Fruit fly (Drosophila melanogaster): ENCODE measurements around the gene DIP-iota.
A peak's percentile ranks its signal among the peaks of the same experiment; 100 is the strongest.

Gene DIP-iota

DNA sequence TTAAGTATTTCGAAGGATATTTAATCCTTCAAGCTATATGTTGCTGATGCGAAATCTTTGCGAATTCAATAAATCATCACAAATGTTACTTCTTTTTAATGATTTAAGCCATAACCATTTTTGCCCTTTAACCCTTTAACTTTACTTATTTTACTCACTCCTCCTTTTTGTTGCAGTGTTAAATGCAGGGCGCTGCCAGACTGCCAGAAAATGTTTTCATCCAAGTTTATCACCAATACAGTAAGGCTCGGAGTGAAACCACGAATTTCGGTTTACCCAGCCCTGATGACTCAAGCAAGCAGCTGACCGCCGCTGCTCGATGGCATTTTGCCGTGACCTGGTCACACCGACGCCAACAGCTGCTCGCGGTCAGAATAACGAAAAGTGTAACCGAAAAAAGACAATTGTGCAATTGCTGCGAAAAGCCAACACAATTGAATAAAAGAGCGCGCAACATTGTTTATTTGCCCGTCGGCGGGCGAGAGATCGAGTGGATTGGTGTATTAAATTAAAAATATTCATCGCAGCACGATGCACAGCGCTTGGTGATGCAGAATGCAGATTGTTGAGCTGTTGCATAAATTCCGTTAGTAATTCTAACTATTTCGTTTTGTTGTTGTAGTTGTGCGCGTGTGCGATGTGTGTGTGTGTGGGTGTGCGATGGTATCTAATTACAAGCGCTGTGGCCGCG, 10.7 kb downstream of the DIP-iota start, which contains the start of gene CG11050 (continued):
- TF ChIP-seq CG6272 (GFP tag; IDR thresholded peaks at IDR 0.05) (peak; percentile 52; the same call in 1 of the 2 replicates), Nf-YB (GFP tag; optimal IDR thresholded peaks at IDR 0.05) (peak; percentile 45), CG12155 (GFP tag; optimal IDR thresholded peaks at IDR 0.05) (peak; percentile 73), hth (optimal IDR thresholded peaks at IDR 0.05) (no peak), CG5180 (GFP tag; optimal IDR thresholded peaks at IDR 0.05) (no peak), Ravus (GFP tag; IDR thresholded peaks at IDR 0.05) (no peak; the same call in 1 of the 2 replicates), nmo (GFP tag; optimal IDR thresholded peaks at IDR 0.05) (peak; percentile 77), pum (GFP tag; optimal IDR thresholded peaks at IDR 0.05) (peak; percentile 78), hb (GFP tag; IDR thresholded peaks at IDR 0.05; ENCODE audit: partially characterized antibody) (no peak), corto (GFP tag; optimal IDR thresholded peaks at IDR 0.05) (no peak), CG1647 (GFP tag; optimal IDR thresholded peaks at IDR 0.05) (peak; percentile 73), Sox100B (GFP tag; optimal IDR thresholded peaks at IDR 0.05) (no peak), CHES-1-like (GFP tag; optimal IDR thresholded peaks at IDR 0.05) (peak; percentile 86), CG14965 (GFP tag; optimal IDR thresholded peaks at IDR 0.05; ENCODE audit: borderline replicate concordance) (peak; percentile 16), CG16813 (GFP tag; IDR thresholded peaks at IDR 0.05; ENCODE audit: partially characterized antibody) (peak; percentile 34; the same call in 1 of the 3 replicates), CG17612 (GFP tag; IDR thresholded peaks at IDR 0.05) (peak; percentile 71; the same call in 1 of the 2 replicates), CG10366 (GFP tag; IDR thresholded peaks at IDR 0.05) (peak; percentile 72), ci (GFP tag; IDR thresholded peaks at IDR 0.05) (peak; percentile 88), CG3281 (GFP tag; optimal IDR thresholded peaks at IDR 0.05) (peak; percentile 83), CG18599 (GFP tag; optimal IDR thresholded peaks at IDR 0.05) (peak; percentile 52), exex (tag; optimal IDR thresholded peaks at IDR 0.05) (peak; percentile 39), CG1792 (GFP tag; optimal IDR thresholded peaks at IDR 0.05) (peak; percentile 73), Hand (GFP tag; optimal IDR thresholded peaks at IDR 0.05) (peak; percentile 64), CG34376 (GFP tag; optimal IDR thresholded peaks at IDR 0.05) (peak; percentile 46), CG9215 (GFP tag; IDR thresholded peaks at IDR 0.05) (peak; percentile 48; the same call in 1 of the 2 replicates), CG11398 (GFP tag; optimal IDR thresholded peaks at IDR 0.05) (peak; percentile 72), CG11247 (GFP tag; IDR thresholded peaks at IDR 0.05) (peak; percentile 44; the same call in 1 of the 2 replicates), CG5953 (GFP tag; IDR thresholded peaks at IDR 0.05) (peak; percentile 39; the same call in 1 of the 2 replicates), amos (GFP tag; IDR thresholded peaks at IDR 0.05; ENCODE audit: partially characterized antibody) (peak; percentile 60), sna (GFP tag; IDR thresholded peaks at IDR 0.05; ENCODE audit: partially characterized antibody) (peak; percentile 73), Dip2 (GFP tag; IDR thresholded peaks at IDR 0.05) (no peak), Dad (GFP tag; optimal IDR thresholded peaks at IDR 0.05) (peak; percentile 88), Tbp (GFP tag; optimal IDR thresholded peaks at IDR 0.05) (no peak), CG15073 (GFP tag; optimal IDR thresholded peaks at IDR 0.05) (peak; percentile 58), zen2 (GFP tag; IDR thresholded peaks at IDR 0.05; ENCODE audit: partially characterized antibody) (peak; percentile 38; the same call in 1 of the 3 replicates), h (optimal IDR thresholded peaks at IDR 0.05) (no peak), Lpt (GFP tag; optimal IDR thresholded peaks at IDR 0.05) (no peak), caup (GFP tag; optimal IDR thresholded peaks at IDR 0.05; ENCODE audit: severe bottlenecking) (peak; percentile 65), Sry-β (GFP tag; optimal IDR thresholded peaks at IDR 0.05) (peak; percentile 40), sr (GFP tag; IDR thresholded peaks at IDR 0.05) (peak; percentile 30; the same call in 1 of the 3 replicates), TFAM (GFP tag; optimal IDR thresholded peaks at IDR 0.05) (no peak), Hsf (GFP tag; optimal IDR thresholded peaks at IDR 0.05) (peak; percentile 82), CG17328 (GFP tag; IDR thresholded peaks at IDR 0.05) (peak; percentile 73), so (GFP tag; IDR thresholded peaks at IDR 0.05) (peak; percentile 61; the same call in 1 of the 3 replicates), ranshi (GFP tag; IDR thresholded peaks at IDR 0.05) (peak; percentile 76), wdn (GFP tag; IDR thresholded peaks at IDR 0.05) (peak; percentile 65), dysf (GFP tag; IDR thresholded peaks at IDR 0.05) (peak; percentile 78), CG7963 (GFP tag; IDR thresholded peaks at IDR 0.05; ENCODE audit: partially characterized antibody) (no peak; the same call in 2 of the 3 replicates), CG3847 (GFP tag; IDR thresholded peaks at IDR 0.05) (peak; percentile 95)
